Fruit fly (Drosophila melanogaster) whole organism, embryonic: Measurements from ENCODE around the gene SPoCk.

Experiments used
- Atf6 ChIP-seq: fragments of 200-800 bp; sonication (Bioruptor generic); IDR thresholded peaks from 2 replicates; pipeline ENCODE4 v1.3.6; 2022; ENCODE audit warnings: missing biosample characterization, missing genetic modification characterization
- CG11723 ChIP-seq: fragments of 200-800 bp; sonication (Bioruptor generic); optimal IDR thresholded peaks from 2 replicates; lab custom pipeline; 2017; ENCODE audit warnings: missing biosample characterization, mild to moderate bottlenecking, missing genetic modification characterization
- CG1233 ChIP-seq: fragments of 200-800 bp; sonication (Bioruptor generic); optimal IDR thresholded peaks from 4 replicates; lab custom pipeline; 2018; ENCODE audit warnings: missing biosample characterization, mild to moderate bottlenecking, missing genetic modification characterization
- CG12659 ChIP-seq: fragments of 200-800 bp; sonication (Bioruptor generic); optimal IDR thresholded peaks from 3 replicates; lab custom pipeline; 2017; ENCODE audit warnings: mild to moderate bottlenecking, missing biosample characterization, missing genetic modification reagents, missing genetic modification characterization
- CG13424 ChIP-seq: fragments of 200-800 bp; sonication (Bioruptor generic); optimal IDR thresholded peaks from 2 replicates; lab custom pipeline; 2019; ENCODE audit warnings: missing biosample characterization, mild to moderate bottlenecking, missing genetic modification characterization, moderate library complexity
- CG14667 ChIP-seq: fragments of 200-800 bp; sonication (Bioruptor generic); IDR thresholded peaks from 2 replicates; pipeline ENCODE4 v1.3.6; 2022; ENCODE audit warnings: missing biosample characterization, missing genetic modification characterization
- CG14965 ChIP-seq: fragments of 200-800 bp; sonication (Bioruptor generic); optimal IDR thresholded peaks from 2 replicates; lab custom pipeline; 2016; ENCODE audit warnings: missing biosample characterization, missing genetic modification characterization, borderline replicate concordance
- CG18619 ChIP-seq: fragments of 200-800 bp; sonication (Bioruptor generic); optimal IDR thresholded peaks from 3 replicates; lab custom pipeline; 2017; ENCODE audit warnings: missing biosample characterization, mild to moderate bottlenecking, missing genetic modification characterization
- CG2678 ChIP-seq: fragments of 200-800 bp; sonication (Bioruptor generic); optimal IDR thresholded peaks from 3 replicates; lab custom pipeline; 2019; ENCODE audit warnings: missing biosample characterization, mild to moderate bottlenecking, missing genetic modification characterization, moderate library complexity
- CG30431 ChIP-seq: fragments of 200-800 bp; sonication (Bioruptor generic); optimal IDR thresholded peaks from 2 replicates; lab custom pipeline; 2017; ENCODE audit warnings: missing biosample characterization, missing genetic modification characterization
- CG4282 ChIP-seq: fragments of 200-800 bp; sonication (Bioruptor generic); optimal IDR thresholded peaks from 2 replicates; lab custom pipeline; 2016; ENCODE audit warnings: missing biosample characterization, missing genetic modification characterization
- CG43689 ChIP-seq: fragments of 200-800 bp; sonication (Bioruptor generic); IDR thresholded peaks from 2 replicates; pipeline ENCODE4 v1.3.6; 2022; ENCODE audit warnings: missing biosample characterization, missing genetic modification characterization
- CG7372 ChIP-seq: fragments of 200-800 bp; sonication (Bioruptor generic); IDR thresholded peaks from 2 replicates; pipeline ENCODE4 v1.3.6; 2022; ENCODE audit warnings: missing biosample characterization, missing genetic modification characterization
- CG9727 ChIP-seq: fragments of 200-800 bp; sonication (Bioruptor generic); optimal IDR thresholded peaks from 3 replicates; lab custom pipeline; 2017; ENCODE audit warnings: missing biosample characterization, mild to moderate bottlenecking, missing genetic modification characterization
- CG9876 ChIP-seq: fragments of 200-800 bp; sonication (Bioruptor generic); optimal IDR thresholded peaks from 2 replicates; lab custom pipeline; 2016; ENCODE audit warnings: missing biosample characterization, missing genetic modification characterization
- CoRest ChIP-seq: fragments of 200-800 bp; sonication (Bioruptor generic); optimal IDR thresholded peaks from 3 replicates; lab custom pipeline; 2018; ENCODE audit warnings: missing biosample characterization, mild to moderate bottlenecking, missing genetic modification characterization, moderate library complexity
- D19B ChIP-seq: fragments of 200-800 bp; sonication (Bioruptor generic); optimal IDR thresholded peaks from 2 replicates; lab custom pipeline; 2017; ENCODE audit warnings: missing biosample characterization, mild to moderate bottlenecking, missing genetic modification characterization
- Dfd ChIP-seq, 2 experiments: fragments of >200 bp; optimal IDR thresholded peaks; 2 replicates each; lab custom pipeline; 2017; ENCODE audit warnings: missing biosample characterization in 2 of 2, missing genetic modification characterization in 2 of 2
- Fer1 ChIP-seq: fragments of 200-800 bp; sonication (Bioruptor generic); optimal IDR thresholded peaks from 2 replicates; lab custom pipeline; 2017; ENCODE audit warnings: missing biosample characterization, mild to moderate bottlenecking, missing genetic modification characterization
- HmgZ ChIP-seq: fragments of 200-800 bp; sonication (Bioruptor generic); optimal IDR thresholded peaks from 2 replicates; lab custom pipeline; 2018; ENCODE audit warnings: missing biosample characterization, mild to moderate bottlenecking, missing genetic modification characterization
- Lhr ChIP-seq: fragments of 200-800 bp; sonication (Bioruptor generic); optimal IDR thresholded peaks from 3 replicates; lab custom pipeline; 2017; ENCODE audit warnings: mild to moderate bottlenecking, missing biosample characterization, missing genetic modification reagents, missing genetic modification characterization
- Meics ChIP-seq: fragments of 200-800 bp; sonication (Bioruptor generic); optimal IDR thresholded peaks from 2 replicates; lab custom pipeline; 2017; ENCODE audit warnings: missing biosample characterization, mild to moderate bottlenecking, missing genetic modification characterization
- NK7.1 ChIP-seq: fragments of 200-800 bp; sonication (Bioruptor generic); optimal IDR thresholded peaks from 3 replicates; lab custom pipeline; 2016; ENCODE audit warnings: missing biosample characterization, missing genetic modification characterization
- Opbp ChIP-seq: fragments of 200-800 bp; sonication (Bioruptor generic); IDR thresholded peaks from 3 replicates; pipeline ENCODE4 v1.3.6; 2022; ENCODE audit warnings: missing biosample characterization, missing genetic modification characterization; ENCODE audit not compliant: partially characterized antibody
- Sin3A ChIP-seq: fragments of >200 bp; optimal IDR thresholded peaks from 2 replicates; lab custom pipeline; 2018
- amos ChIP-seq: fragments of 200-800 bp; sonication (Bioruptor generic); IDR thresholded peaks from 2 replicates; pipeline ENCODE4 v1.3.6; 2022; ENCODE audit warnings: missing biosample characterization, missing genetic modification characterization; ENCODE audit not compliant: partially characterized antibody
- cato ChIP-seq: fragments of 200-800 bp; sonication (Bioruptor generic); optimal IDR thresholded peaks from 2 replicates; lab custom pipeline; 2016; ENCODE audit warnings: missing biosample characterization, missing genetic modification characterization, borderline replicate concordance
- gcm2 ChIP-seq: fragments of 200-800 bp; sonication (Bioruptor generic); optimal IDR thresholded peaks from 2 replicates; lab custom pipeline; 2016; ENCODE audit warnings: missing biosample characterization, missing genetic modification characterization
- lov ChIP-seq, 2 experiments: fragments of 200-800 bp in 1 of 2; fragments of >200 bp in 1 of 2; sonication (Bioruptor generic) in 1 of 2; IDR thresholded peaks in 1 of 2; optimal IDR thresholded peaks in 1 of 2; 2 replicates in 1 of 2; 3 replicates in 1 of 2; pipeline versions ENCODE4 v1.3.6 to Lab custom; 2017 to 2022; ENCODE audit warnings: missing biosample characterization in 1 of 2, missing genetic modification characterization in 1 of 2
- pnt ChIP-seq: fragments of 200-800 bp; sonication (Bioruptor generic); optimal IDR thresholded peaks from 3 replicates; lab custom pipeline; 2016; ENCODE audit warnings: missing biosample characterization, missing genetic modification characterization
- pros ChIP-seq: fragments of 200-800 bp; sonication (Bioruptor generic); optimal IDR thresholded peaks from 3 replicates; lab custom pipeline; 2019; ENCODE audit warnings: missing biosample characterization, mild to moderate bottlenecking, missing genetic modification characterization, moderate library complexity
- row ChIP-seq: fragments of 200-800 bp; sonication (Bioruptor generic); IDR thresholded peaks from 3 replicates; pipeline ENCODE4 v1.3.6; 2022; ENCODE audit warnings: missing biosample characterization, missing genetic modification characterization
- scrt ChIP-seq: fragments of 200-800 bp; sonication (Bioruptor generic); optimal IDR thresholded peaks from 2 replicates; lab custom pipeline; 2018; ENCODE audit warnings: missing biosample characterization, mild to moderate bottlenecking, missing genetic modification characterization, moderate library complexity
- seq ChIP-seq: fragments of 200-800 bp; sonication (Bioruptor generic); IDR thresholded peaks from 2 replicates; pipeline ENCODE4 v1.3.6; 2022; ENCODE audit warnings: missing biosample characterization, missing genetic modification characterization
- slbo ChIP-seq: fragments of 200-800 bp; sonication (Bioruptor generic); IDR thresholded peaks from 2 replicates; pipeline ENCODE4 v1.3.6; 2022; ENCODE audit warnings: missing biosample characterization, missing genetic modification characterization
- tio ChIP-seq: fragments of 200-800 bp; sonication (Bioruptor generic); optimal IDR thresholded peaks from 2 replicates; lab custom pipeline; 2017; ENCODE audit warnings: missing biosample characterization, missing genetic modification characterization, inconsistent platforms
- unc-4 ChIP-seq: fragments of 200-800 bp; sonication (Bioruptor generic); IDR thresholded peaks from 2 replicates; pipeline ENCODE4 v1.3.6; 2022; ENCODE audit warnings: missing biosample characterization, missing genetic modification characterization; ENCODE audit not compliant: partially characterized antibody
- usp ChIP-seq: fragments of >200 bp; optimal IDR thresholded peaks from 2 replicates; lab custom pipeline; 2017; ENCODE audit warnings: missing biosample characterization, missing genetic modification characterization

The SPoCk gene

dm6 chr3L:22835144-22835964 lies 86.1 kb downstream of the SPoCk start, which contains the start of gene jim (continued):
- TF ChIP-seq amos (GFP tag; lab: Robert Waterston, UW), result peak; percentile 27; the same call in 1 of the 2 replicates
- no peak; the same call in 1 of the 2 replicates for TF ChIP-seq unc-4
- no peak for TF ChIP-seq HmgZ (tag; lab: Kevin White, UChicago)
- TF ChIP-seq CG12659 (GFP tag; lab: Kevin White, UChicago), result no peak
- TF ChIP-seq CG11723 (GFP tag; lab: Kevin White, UChicago), result peak; percentile 14
- no peak for TF ChIP-seq CG9727 (GFP tag; lab: Kevin White, UChicago)
- no peak for TF ChIP-seq gcm2 (GFP tag; lab: Kevin White, UChicago)
- no peak for TF ChIP-seq CG13424 (tag; lab: Kevin White, UChicago)
- peak; percentile 4 for TF ChIP-seq Meics (GFP tag; lab: Kevin White, UChicago)
- no peak for TF ChIP-seq pnt (GFP tag; lab: Kevin White, UChicago)
- TF ChIP-seq CoRest (tag; lab: Kevin White, UChicago), result no peak
- peak; percentile 58 for TF ChIP-seq pros
- peak; percentile 9 for TF ChIP-seq D19B (GFP tag; lab: Kevin White, UChicago)
- TF ChIP-seq scrt (GFP tag; lab: Kevin White, UChicago), result peak; percentile 3
- TF ChIP-seq usp (GFP tag; lab: Kevin White, UChicago), result no peak
- TF ChIP-seq tio (GFP tag; lab: Kevin White, UChicago), result no peak
- no peak for TF ChIP-seq CG43689
- TF ChIP-seq CG2678 (tag; lab: Kevin White, UChicago), result no peak
- TF ChIP-seq CG4282, result no peak
- no peak for TF ChIP-seq Dfd (GFP tag; optimal IDR thresholded peaks at IDR 0.05; lab: Kevin White, UChicago)
- TF ChIP-seq CG30431 (GFP tag; lab: Kevin White, UChicago), result no peak
- TF ChIP-seq Opbp (GFP tag; lab: Robert Waterston, UW), result no peak
- no peak for TF ChIP-seq CG14965 (GFP tag; lab: Kevin White, UChicago)
- TF ChIP-seq Atf6 (GFP tag; lab: Robert Waterston, UW), result peak; percentile 32; the same call in 1 of the 2 replicates
- TF ChIP-seq CG1233 (GFP tag; lab: Kevin White, UChicago), result no peak
- TF ChIP-seq seq (GFP tag; lab: Robert Waterston, UW), result peak; percentile 44; the same call in 1 of the 2 replicates
- TF ChIP-seq Fer1 (GFP tag; lab: Kevin White, UChicago), result peak; percentile 68
- no peak for TF ChIP-seq CG14667 (GFP tag; lab: Robert Waterston, UW)
- peak; percentile 23; the same call in 1 of the 2 replicates for TF ChIP-seq slbo (GFP tag; lab: Robert Waterston, UW)
- no peak for TF ChIP-seq CG9876 (GFP tag; lab: Kevin White, UChicago)
- no peak for TF ChIP-seq Sin3A (lab: Kevin White, UChicago)
- TF ChIP-seq CG18619, result no peak
- no peak for TF ChIP-seq NK7.1 (GFP tag; lab: Kevin White, UChicago)
- no peak for TF ChIP-seq Lhr (GFP tag; lab: Kevin White, UChicago)
- no peak for TF ChIP-seq row (GFP tag; lab: Robert Waterston, UW)
- TF ChIP-seq cato, result no peak
- TF ChIP-seq lov (optimal IDR thresholded peaks at IDR 0.05; lab: Kevin White, UChicago), result no peak
- no peak for TF ChIP-seq lov (GFP tag; IDR thresholded peaks at IDR 0.05; lab: Robert Waterston, UW)

- no peak for TF ChIP-seq CG7372
Observed at dm6 chr3L:22836768-22837167, 87.5 kb downstream of the SPoCk start, which contains the start of the genes CG11226 and CG45428. Gene CG11226, plus strand, starts transcription at chr3L:22837068. Gene CG45428, minus strand, starts transcription at chr3L:22837070.
